Fruit fly (Drosophila melanogaster): ENCODE data around the gene Peritrophin-15a.
A peak's percentile ranks its signal among the peaks of the same experiment; 100 is the strongest.

The Peritrophin-15a gene

dm6 chr2L:8346260-8346659 lies 49.6 kb downstream of the Peritrophin-15a start, which contains the start of gene CG7778:
TSS of gene CG7778 (plus strand) at chr2L:8346620.
- TF ChIP-seq Eip75B (GFP tag; optimal IDR thresholded peaks at IDR 0.05) (no peak), acj6 (GFP tag; optimal IDR thresholded peaks at IDR 0.05) (no peak), svp (GFP tag) (no peak), Eip78C (GFP tag) (peak; percentile 0), CG3032 (tag; optimal IDR thresholded peaks at IDR 0.05) (no peak), Met (GFP tag; optimal IDR thresholded peaks at IDR 0.05) (no peak), CG11294 (GFP tag; IDR thresholded peaks at IDR 0.05) (no peak), CG1621 (tag; optimal IDR thresholded peaks at IDR 0.05) (no peak)

Measured in whole organism, prepupa.